Fruit fly (Drosophila melanogaster) whole organism, pupa: ENCODE data around the gene Nle.

ENCODE experiments used
- CG13204 ChIP-seq: fragments of 200-800 bp; sonication (Bioruptor generic); optimal IDR thresholded peaks from 2 replicates; lab custom pipeline; 2018; ENCODE audit warnings: missing biosample characterization, mild to moderate bottlenecking, missing genetic modification characterization, moderate library complexity
- CG17806 ChIP-seq: fragments of 200-800 bp; sonication (Bioruptor generic); optimal IDR thresholded peaks from 2 replicates; lab custom pipeline; 2018; ENCODE audit warnings: missing biosample characterization, mild to moderate bottlenecking, missing genetic modification characterization, moderate library complexity
- D1 ChIP-seq: fragments of 200-800 bp; sonication (Bioruptor generic); optimal IDR thresholded peaks from 2 replicates; lab custom pipeline; 2018; ENCODE audit warnings: missing biosample characterization, mild to moderate bottlenecking, missing genetic modification characterization, moderate library complexity
- Ets98B ChIP-seq: fragments of 200-800 bp; sonication (Bioruptor generic); IDR thresholded peaks from 2 replicates; pipeline ENCODE4 v1.3.6; 2022; ENCODE audit warnings: missing biosample characterization, missing genetic modification characterization

dm6 chr2L:591511-591910 is 23.6 kb upstream of the Nle start:
- TF ChIP-seq CG17806 (tag; lab: Kevin White, UChicago), result no peak
- no peak for TF ChIP-seq CG13204 (GFP tag; lab: Kevin White, UChicago)
- no peak for TF ChIP-seq Ets98B (GFP tag; lab: Robert Waterston, UW)
- TF ChIP-seq D1 (tag; lab: Kevin White, UChicago), result no peak
